Worm (Caenorhabditis elegans): Measurements from ENCODE around the gene T07G12.5.

The T07G12.5 gene

DNA sequence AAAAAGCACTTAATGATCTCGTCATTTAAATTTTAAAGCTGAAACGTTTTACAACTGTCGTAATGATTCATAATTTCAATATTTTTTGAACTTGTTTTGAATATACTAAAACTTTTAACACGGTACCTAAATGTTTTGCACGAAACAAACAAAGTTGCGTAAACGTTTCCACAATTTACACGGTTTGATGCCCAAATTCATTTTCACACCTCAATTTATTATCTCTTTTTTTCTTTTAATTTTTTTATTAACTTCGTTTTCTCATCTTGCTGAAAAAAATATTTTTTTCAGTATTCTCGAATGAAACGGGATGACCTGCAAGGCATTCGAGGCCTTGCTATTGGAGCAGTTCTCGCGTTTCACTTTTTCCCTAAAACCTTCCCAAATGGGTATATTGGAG lies 39.3 kb upstream of the T07G12.5 start, which contains the start of gene oac-8:
Gene oac-8, plus strand, starts transcription at position 301 of the 400 bp plus-strand sequence.
- TF ChIP-seq egl-27 (tag; optimal IDR thresholded peaks at IDR 0.05) = no peak
- no peak for TF ChIP-seq nhr-85 (tag)
- no peak for TF ChIP-seq rnt-1 (tag; optimal IDR thresholded peaks at IDR 0.05)
- no peak for TF ChIP-seq skn-1 (tag; optimal IDR thresholded peaks at IDR 0.05)
- TF ChIP-seq nhr-90 (tag; optimal IDR thresholded peaks at IDR 0.05; ENCODE audit: poor library complexity) = no peak

DNA sequence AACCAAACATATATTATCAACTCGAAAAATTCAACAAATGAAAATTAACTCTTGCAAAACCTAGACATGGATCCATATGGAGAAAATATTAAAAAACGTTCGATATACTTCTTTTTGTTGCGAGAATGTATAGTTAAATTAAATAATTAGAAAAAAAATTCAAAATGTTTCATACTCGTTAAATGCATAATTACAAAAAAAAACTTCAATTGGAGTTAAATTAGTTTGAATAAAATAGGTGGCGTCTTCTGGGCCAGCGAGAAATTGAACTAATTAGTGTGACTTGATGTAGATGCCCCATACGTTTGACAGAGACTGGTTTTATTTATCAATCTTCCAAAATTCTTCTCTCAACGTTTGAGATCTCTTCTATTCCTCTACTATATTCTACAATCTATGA lies 33.4 kb upstream of the T07G12.5 start, which contains the start of gene lgc-43:
Gene lgc-43, plus strand, starts transcription at position 301 of the 400 bp plus-strand sequence.
- TF ChIP-seq ceh-82 (tag; optimal IDR thresholded peaks at IDR 0.05) (no peak), aly-2 (tag; optimal IDR thresholded peaks at IDR 0.05) (no peak), nhr-28 (tag; optimal IDR thresholded peaks at IDR 0.05) (no peak), efl-1 (optimal IDR thresholded peaks at IDR 0.05) (no peak), efl-1 (GFP tag; optimal IDR thresholded peaks at IDR 0.05 in 1 of 2) (no peak), fkh-4 (tag; optimal IDR thresholded peaks at IDR 0.05; ENCODE audit: borderline replicate concordance) (no peak), hlh-4 (tag; optimal IDR thresholded peaks at IDR 0.05) (no peak), unc-62 (GFP tag; optimal IDR thresholded peaks at IDR 0.05) (no peak), swsn-7 (tag; optimal IDR thresholded peaks at IDR 0.05) (no peak), dsc-1 (tag; optimal IDR thresholded peaks at IDR 0.05) (no peak), irx-1 (tag; optimal IDR thresholded peaks at IDR 0.05) (no peak), xbp-1 (tag; optimal IDR thresholded peaks at IDR 0.05) (no peak), lin-14 (GFP tag; optimal IDR thresholded peaks at IDR 0.05) (no peak), ceh-8 (GFP tag; optimal IDR thresholded peaks at IDR 0.05) (no peak), tbx-2 (tag; optimal IDR thresholded peaks at IDR 0.05) (no peak), blmp-1 (tag; optimal IDR thresholded peaks at IDR 0.05) (no peak), sox-4 (tag; optimal IDR thresholded peaks at IDR 0.05) (no peak), C04F5.9 (tag; optimal IDR thresholded peaks at IDR 0.05) (no peak), nhr-19 (GFP tag; conservative IDR thresholded peaks at IDR 0.05) (no peak), ets-5 (GFP tag; IDR thresholded peaks at IDR 0.05) (no peak)

DNA sequence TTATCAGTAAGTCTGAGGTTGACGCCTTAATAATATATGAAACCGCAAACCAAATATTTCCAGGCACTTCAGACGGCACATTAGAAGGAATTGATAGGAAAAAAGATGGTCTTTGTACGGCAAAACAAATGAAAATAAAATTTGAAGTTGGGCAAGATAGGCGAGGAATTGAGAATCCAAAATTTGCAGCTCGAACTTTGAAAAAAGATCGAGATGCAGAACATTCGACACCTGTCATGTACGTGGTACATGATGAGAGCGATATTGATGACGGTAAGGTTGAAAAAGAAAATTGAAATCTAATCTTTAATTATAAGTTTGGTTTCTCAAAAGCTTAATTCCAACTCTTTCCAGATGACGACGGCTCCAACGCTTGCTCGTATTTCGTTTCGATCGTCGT lies 32.7 kb upstream of the T07G12.5 start:
- TF ChIP-seq fkh-8 (tag; optimal IDR thresholded peaks at IDR 0.05) (no peak), elt-2 (tag; optimal IDR thresholded peaks at IDR 0.05) (peak; percentile 45)

DNA sequence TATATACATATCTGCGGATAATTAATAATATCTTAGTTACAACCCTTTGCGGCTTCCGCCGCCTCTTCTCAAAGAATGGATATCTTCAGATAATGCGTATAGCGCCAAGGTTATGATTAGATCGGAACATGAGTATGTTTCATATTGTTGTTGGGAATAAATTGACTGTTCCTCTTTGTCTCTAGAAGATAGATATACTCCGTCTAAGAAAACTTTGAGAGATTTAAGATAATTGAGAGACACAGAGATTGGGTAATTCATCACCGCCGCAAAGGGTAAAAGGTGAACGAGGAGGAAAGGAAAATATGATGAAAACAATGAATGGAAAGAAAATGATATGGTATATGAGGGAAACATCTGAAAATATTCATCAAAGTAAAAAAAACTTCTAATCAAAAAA lies 31.7 kb upstream of the T07G12.5 start:
- no peak for TF ChIP-seq zag-1 (tag; optimal IDR thresholded peaks at IDR 0.05)
- TF ChIP-seq lin-13 (GFP tag; optimal IDR thresholded peaks at IDR 0.05) = no peak
- TF ChIP-seq lin-39 (tag; optimal IDR thresholded peaks at IDR 0.05) = no peak
- no peak for TF ChIP-seq ces-1 (GFP tag; optimal IDR thresholded peaks at IDR 0.05)
- TF ChIP-seq alr-1 (tag; optimal IDR thresholded peaks at IDR 0.05; ENCODE audit: borderline replicate concordance) = no peak
- peak; percentile 16 for TF ChIP-seq nhr-85 (tag)
- no peak for TF ChIP-seq xbp-1 (tag; optimal IDR thresholded peaks at IDR 0.05)
- no peak for TF ChIP-seq mef-2 (tag; optimal IDR thresholded peaks at IDR 0.05)
- no peak for TF ChIP-seq pqm-1 (tag; optimal IDR thresholded peaks at IDR 0.05)
- TF ChIP-seq dpl-1 (GFP tag; optimal IDR thresholded peaks at IDR 0.05) = no peak
- TF ChIP-seq nhr-237 (tag; optimal IDR thresholded peaks at IDR 0.05) = no peak
- no peak for TF ChIP-seq efl-1 (optimal IDR thresholded peaks at IDR 0.05)
- no peak for TF ChIP-seq efl-1 (GFP tag; optimal IDR thresholded peaks at IDR 0.05 in 1 of 2)
- TF ChIP-seq vab-15 (tag; optimal IDR thresholded peaks at IDR 0.05) = no peak
- no peak for TF ChIP-seq nhr-19 (GFP tag; conservative IDR thresholded peaks at IDR 0.05)
- peak; percentile 54 for TF ChIP-seq blmp-1 (tag; optimal IDR thresholded peaks at IDR 0.05)
- peak; percentile 60 for TF ChIP-seq lin-14 (GFP tag; optimal IDR thresholded peaks at IDR 0.05)
- TF ChIP-seq fkh-4 (tag; optimal IDR thresholded peaks at IDR 0.05; ENCODE audit: borderline replicate concordance) = no peak
- peak; percentile 14 for TF ChIP-seq mep-1 (tag; optimal IDR thresholded peaks at IDR 0.05)
- TF ChIP-seq jun-1 (tag; optimal IDR thresholded peaks at IDR 0.05) = no peak
- TF ChIP-seq egl-13 (tag; optimal IDR thresholded peaks at IDR 0.05) = no peak
- TF ChIP-seq ztf-11 (tag; optimal IDR thresholded peaks at IDR 0.05) = no peak
